Worm (Caenorhabditis elegans): Measurements from ENCODE around the gene srt-52.

ce11 chrV:43070-43469 lies 12.8 kb downstream of the srt-52 start:
- no peak for TF ChIP-seq fos-1 (tag; optimal IDR thresholded peaks at IDR 0.05)
- TF ChIP-seq elt-3 (tag; optimal IDR thresholded peaks at IDR 0.05) = no peak
- TF ChIP-seq pqm-1 (tag; optimal IDR thresholded peaks at IDR 0.05) = no peak
- no peak for TF ChIP-seq aly-2 (tag; optimal IDR thresholded peaks at IDR 0.05)
- no peak for TF ChIP-seq egl-5 (tag; optimal IDR thresholded peaks at IDR 0.05)

All from whole organism, L3 larva.